Worm (Caenorhabditis elegans): ENCODE measurements around the gene str-247.

The str-247 gene

ce11 chrV:3987616-3988015, 33.8 kb downstream of the str-247 start, which contains the start of gene nlp-28:
Gene nlp-28, plus strand, starts transcription at chrV:3987900.
- TF ChIP-seq elt-3 (tag; optimal IDR thresholded peaks at IDR 0.05): no peak
- no peak for TF ChIP-seq mdl-1 (tag; optimal IDR thresholded peaks at IDR 0.05)
- TF ChIP-seq unc-39 (tag; optimal IDR thresholded peaks at IDR 0.05): no peak
- peak; percentile 5 for TF ChIP-seq sma-9 (GFP tag; optimal IDR thresholded peaks at IDR 0.05)
- no peak for TF ChIP-seq sma-9 (tag; optimal IDR thresholded peaks at IDR 0.05)
- TF ChIP-seq sem-4 (tag; optimal IDR thresholded peaks at IDR 0.05): no peak
- TF ChIP-seq nhr-12 (tag; optimal IDR thresholded peaks at IDR 0.05): no peak
- TF ChIP-seq nhr-21 (tag; optimal IDR thresholded peaks at IDR 0.05): no peak

DNA sequence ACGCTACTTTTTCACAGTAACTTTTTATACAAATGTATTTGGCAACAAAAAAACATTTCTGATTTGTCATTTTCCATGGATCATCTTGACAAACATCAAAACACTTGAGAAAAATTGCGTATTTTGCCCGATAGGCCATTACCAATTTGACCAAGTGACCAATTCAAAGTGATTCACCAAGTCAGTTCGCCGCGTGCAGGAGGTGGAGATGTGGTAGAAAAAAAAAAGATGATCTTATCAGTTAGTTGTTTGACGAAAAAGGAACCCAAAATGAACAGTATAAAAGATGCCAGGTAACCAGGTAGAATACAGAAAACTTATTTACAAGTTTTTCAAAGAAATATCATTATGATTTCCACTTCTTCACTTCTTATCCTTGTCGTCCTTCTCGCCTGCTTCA, 35.2 kb downstream of the str-247 start, which contains the start of gene nlp-27:
Gene nlp-27 (plus strand): TSS at position 309 of the 400 bp plus-strand sequence.
- peak; percentile 1 for TF ChIP-seq fos-1 (tag; optimal IDR thresholded peaks at IDR 0.05)
- peak; percentile 3 for TF ChIP-seq nhr-21 (tag; optimal IDR thresholded peaks at IDR 0.05)
- no peak for TF ChIP-seq Y55F3AM.14 (GFP tag; optimal IDR thresholded peaks at IDR 0.05)

DNA sequence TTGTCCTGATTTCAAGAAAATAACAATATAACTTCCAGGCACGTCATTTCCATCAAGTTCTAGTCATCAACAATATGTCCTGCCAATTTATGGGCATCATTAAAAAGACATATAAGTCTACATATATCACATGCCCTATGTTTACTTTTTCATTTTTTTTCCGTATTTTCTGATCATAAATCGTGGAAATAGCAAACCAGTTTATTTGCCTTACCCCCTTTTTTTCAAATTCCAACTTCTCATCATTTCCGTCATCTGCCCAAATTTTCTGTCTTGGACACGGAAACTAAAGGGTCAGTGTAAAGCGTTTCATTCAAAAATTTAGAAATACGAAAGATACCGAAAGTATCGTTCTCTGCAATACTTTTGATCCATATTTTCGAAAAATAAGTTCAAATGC, 38.5 kb downstream of the str-247 start:
- no peak for TF ChIP-seq unc-55 (GFP tag; optimal IDR thresholded peaks at IDR 0.05)
- TF ChIP-seq blmp-1 (tag; optimal IDR thresholded peaks at IDR 0.05; ENCODE audit: insufficient read depth): no peak
- TF ChIP-seq skn-1 (tag; optimal IDR thresholded peaks at IDR 0.05): no peak
- no peak for TF ChIP-seq mab-5 (tag; optimal IDR thresholded peaks at IDR 0.05)

DNA sequence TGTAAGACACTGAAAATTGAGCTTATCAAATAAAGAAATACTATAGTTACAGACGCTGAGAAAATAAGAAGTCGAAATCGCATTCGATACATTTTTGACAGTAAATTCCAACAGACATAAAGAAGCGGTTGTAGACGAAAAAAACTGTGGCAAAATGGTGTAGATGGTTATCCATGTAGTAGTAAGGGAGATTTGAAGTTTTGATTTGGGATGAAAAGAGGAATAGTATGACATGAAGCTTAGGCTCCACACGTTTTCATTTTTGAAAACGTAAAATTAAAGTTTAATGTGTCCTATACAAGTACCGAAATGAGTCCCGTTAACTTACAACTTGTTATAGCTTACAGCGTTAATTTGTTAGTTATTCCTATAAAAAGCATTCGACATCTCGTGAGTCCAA, 40.2 kb downstream of the str-247 start, which contains the start of gene K09D9.9:
Gene K09D9.9 (minus strand): TSS at position 101 of the 400 bp plus-strand sequence.
- TF ChIP-seq nhr-129 (tag; optimal IDR thresholded peaks at IDR 0.05) (no peak), ztf-1 (GFP tag; conservative IDR thresholded peaks at IDR 0.05) (no peak), nhr-23 (tag; optimal IDR thresholded peaks at IDR 0.05) (no peak), ceh-16 (tag; optimal IDR thresholded peaks at IDR 0.05) (no peak), peb-1 (tag; optimal IDR thresholded peaks at IDR 0.05) (no peak), snpc-4 (tag; optimal IDR thresholded peaks at IDR 0.05) (no peak), Y55F3AM.14 (GFP tag; optimal IDR thresholded peaks at IDR 0.05) (no peak)

DNA sequence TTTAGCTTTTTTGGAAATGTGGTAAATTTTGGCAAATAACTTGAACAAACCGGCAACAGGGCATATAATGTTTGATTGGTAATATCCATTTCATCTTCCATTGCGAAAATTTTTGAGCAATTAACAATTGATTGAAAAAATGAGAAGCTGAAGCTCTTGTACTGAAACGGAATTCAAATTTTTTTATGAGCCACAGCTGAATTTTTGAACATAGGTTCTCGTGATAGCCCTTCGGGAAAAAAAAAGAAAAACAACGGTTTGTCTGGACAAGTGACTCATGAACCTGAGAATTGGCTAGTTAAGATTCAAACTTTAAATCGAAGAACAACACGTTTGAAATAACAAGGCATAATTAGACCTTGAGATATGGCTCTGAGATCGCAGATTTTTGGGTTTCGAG, 42.0 kb downstream of the str-247 start, which contains the start of gene srx-62:
Gene srx-62 (minus strand): TSS at position 101 of the 400 bp plus-strand sequence.
- TF ChIP-seq blmp-1 (tag; optimal IDR thresholded peaks at IDR 0.05; ENCODE audit: insufficient read depth): no peak
- TF ChIP-seq ztf-4 (tag; optimal IDR thresholded peaks at IDR 0.05): no peak
- TF ChIP-seq egl-27 (tag; optimal IDR thresholded peaks at IDR 0.05): no peak
- no peak for TF ChIP-seq unc-62 (GFP tag; optimal IDR thresholded peaks at IDR 0.05)
- TF ChIP-seq sem-4 (tag; optimal IDR thresholded peaks at IDR 0.05): no peak
- TF ChIP-seq peb-1 (tag; optimal IDR thresholded peaks at IDR 0.05): no peak
- TF ChIP-seq unc-39 (tag; optimal IDR thresholded peaks at IDR 0.05): no peak
- TF ChIP-seq nhr-10 (tag; optimal IDR thresholded peaks at IDR 0.05): no peak
- TF ChIP-seq sma-9 (GFP tag; optimal IDR thresholded peaks at IDR 0.05): no peak
- TF ChIP-seq sma-9 (tag; optimal IDR thresholded peaks at IDR 0.05): no peak
- TF ChIP-seq elt-3 (tag; optimal IDR thresholded peaks at IDR 0.05): no peak
- no peak for TF ChIP-seq nhr-11 (tag; optimal IDR thresholded peaks at IDR 0.05)
- TF ChIP-seq nhr-25 (tag; optimal IDR thresholded peaks at IDR 0.05): no peak
- TF ChIP-seq ztf-1 (GFP tag; conservative IDR thresholded peaks at IDR 0.05): no peak

DNA sequence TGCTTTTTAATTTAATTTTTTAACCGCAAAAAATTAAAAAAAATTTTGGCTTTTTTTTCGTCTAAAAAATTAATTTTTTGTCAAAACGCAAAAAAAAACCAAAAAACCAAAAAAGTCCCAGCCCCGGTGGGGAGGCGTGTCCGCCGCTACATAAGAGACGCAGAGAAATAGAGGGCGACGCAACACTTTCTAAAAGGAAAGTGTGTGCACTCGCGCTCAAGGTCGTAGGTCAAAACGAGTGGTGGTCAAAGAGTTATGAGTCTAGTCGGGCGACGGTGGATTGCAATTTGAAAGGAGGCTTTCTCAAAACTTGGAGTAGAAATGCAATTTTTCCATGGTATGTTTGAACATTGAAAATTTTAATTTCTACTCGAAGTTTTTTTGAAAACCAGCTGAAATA, 50.7 kb downstream of the str-247 start:
- TF ChIP-seq blmp-1 (tag; optimal IDR thresholded peaks at IDR 0.05; ENCODE audit: insufficient read depth) (no peak), nhr-25 (tag; optimal IDR thresholded peaks at IDR 0.05) (no peak), C34F6.9 (tag; optimal IDR thresholded peaks at IDR 0.05) (no peak), zag-1 (tag; optimal IDR thresholded peaks at IDR 0.05) (no peak), sem-4 (tag; optimal IDR thresholded peaks at IDR 0.05) (no peak), nhr-12 (tag; optimal IDR thresholded peaks at IDR 0.05) (no peak), nhr-21 (tag; optimal IDR thresholded peaks at IDR 0.05) (no peak), unc-55 (GFP tag; optimal IDR thresholded peaks at IDR 0.05) (no peak), unc-62 (GFP tag; optimal IDR thresholded peaks at IDR 0.05) (no peak), ztf-4 (tag; optimal IDR thresholded peaks at IDR 0.05) (no peak), ztf-1 (GFP tag; conservative IDR thresholded peaks at IDR 0.05) (no peak), sma-3 (GFP tag; optimal IDR thresholded peaks at IDR 0.05) (no peak), aly-2 (tag; optimal IDR thresholded peaks at IDR 0.05) (no peak), F13H6.1 (tag; optimal IDR thresholded peaks at IDR 0.05) (no peak), dmd-4 (tag; optimal IDR thresholded peaks at IDR 0.05) (no peak), ama-1 (optimal IDR thresholded peaks at IDR 0.05) (no peak), lin-11 (tag; optimal IDR thresholded peaks at IDR 0.05) (no peak), elt-3 (tag; optimal IDR thresholded peaks at IDR 0.05) (no peak), mbf-1 (tag; optimal IDR thresholded peaks at IDR 0.05) (no peak)

All from whole organism, L2 larva.